Fruit fly (Drosophila melanogaster): ENCODE results near the gene CG13287.

DNA sequence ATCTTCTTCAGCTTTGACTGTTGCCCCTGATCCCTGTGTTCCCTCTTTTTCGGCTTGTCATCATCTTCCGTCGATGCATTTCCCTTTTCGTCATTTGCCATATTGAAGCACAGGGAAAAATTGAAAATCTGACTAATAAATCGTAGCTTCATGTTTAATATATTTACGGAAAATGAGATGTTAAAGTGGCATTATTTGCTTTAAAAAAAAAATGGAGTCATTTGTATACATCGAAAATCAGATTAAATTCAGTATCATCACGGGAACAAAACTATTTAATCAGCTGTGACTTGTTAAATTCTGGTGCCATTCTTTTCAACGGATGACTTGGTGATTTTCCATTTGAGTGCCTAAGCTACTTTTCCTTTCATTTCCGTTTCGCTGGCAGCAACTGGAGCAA lies 24.5 kb downstream of the CG13287 start, which contains the start of gene CG10486:
- TF ChIP-seq CG8478 (optimal IDR thresholded peaks at IDR 0.05) (no peak), CTCF (optimal IDR thresholded peaks at IDR 0.05) (no peak)

Data from S2 (cell line).